Worm (Caenorhabditis elegans): Measurements from ENCODE around the gene D2096.13.

ce11 chrIV:8317800-8318199, 40.6 kb downstream of the D2096.13 start:
- TF ChIP-seq B0310.2 (tag; optimal IDR thresholded peaks at IDR 0.05), result no peak
- no peak for TF ChIP-seq tbx-11 (GFP tag; IDR thresholded peaks at IDR 0.05)
- TF ChIP-seq ama-1 (optimal IDR thresholded peaks at IDR 0.05), result no peak
- TF ChIP-seq flt-1 (GFP tag; IDR thresholded peaks at IDR 0.05), result no peak
- no peak for TF ChIP-seq aly-1 (tag; optimal IDR thresholded peaks at IDR 0.05)
- TF ChIP-seq ceh-36 (tag; optimal IDR thresholded peaks at IDR 0.05), result no peak
- TF ChIP-seq ets-7 (tag; optimal IDR thresholded peaks at IDR 0.05), result no peak
- TF ChIP-seq ceh-13 (GFP tag; optimal IDR thresholded peaks at IDR 0.05), result no peak
- TF ChIP-seq scrt-1 (GFP tag; IDR thresholded peaks at IDR 0.05), result no peak
- no peak for TF ChIP-seq tra-4 (tag; optimal IDR thresholded peaks at IDR 0.05)
- no peak for TF ChIP-seq F13C5.2 (tag; optimal IDR thresholded peaks at IDR 0.05)
- no peak for TF ChIP-seq tbx-37 (GFP tag; conservative IDR thresholded peaks at IDR 0.05)
- no peak for TF ChIP-seq sea-1 (GFP tag; conservative IDR thresholded peaks at IDR 0.05)
